Worm (Caenorhabditis elegans) whole organism, L3 larva: ENCODE results near the gene srx-14.
A peak's percentile ranks its signal among the peaks of the same experiment; 100 is the strongest.

Source experiments
- ZK546.5 ChIP-seq: sonication (generic microtip); optimal IDR thresholded peaks from 2 replicates; lab custom pipeline; 2017; ENCODE audit warnings: missing biosample characterization, missing genetic modification characterization
- aly-2 ChIP-seq: fragments of 150-350 bp; optimal IDR thresholded peaks from 2 replicates; lab custom pipeline; 2014; ENCODE audit warnings: missing biosample characterization, missing genetic modification characterization
- ama-1 ChIP-seq: fragments of 150-350 bp; optimal IDR thresholded peaks from 2 replicates; lab custom pipeline; 2018
- nhr-12 ChIP-seq: fragments of 150-350 bp; optimal IDR thresholded peaks from 2 replicates; lab custom pipeline; 2014; ENCODE audit warnings: missing biosample characterization, missing genetic modification characterization
- nhr-25 ChIP-seq: sonication (generic microtip); optimal IDR thresholded peaks from 2 replicates; lab custom pipeline; 2017; ENCODE audit warnings: missing biosample characterization, missing genetic modification characterization
- skn-1 ChIP-seq: fragments of 150-350 bp; optimal IDR thresholded peaks from 2 replicates; lab custom pipeline; 2014; ENCODE audit warnings: missing biosample characterization, missing genetic modification characterization
- snpc-4 ChIP-seq: fragments of 150-350 bp; optimal IDR thresholded peaks from 2 replicates; lab custom pipeline; 2014; ENCODE audit warnings: missing biosample characterization, missing genetic modification characterization

DNA sequence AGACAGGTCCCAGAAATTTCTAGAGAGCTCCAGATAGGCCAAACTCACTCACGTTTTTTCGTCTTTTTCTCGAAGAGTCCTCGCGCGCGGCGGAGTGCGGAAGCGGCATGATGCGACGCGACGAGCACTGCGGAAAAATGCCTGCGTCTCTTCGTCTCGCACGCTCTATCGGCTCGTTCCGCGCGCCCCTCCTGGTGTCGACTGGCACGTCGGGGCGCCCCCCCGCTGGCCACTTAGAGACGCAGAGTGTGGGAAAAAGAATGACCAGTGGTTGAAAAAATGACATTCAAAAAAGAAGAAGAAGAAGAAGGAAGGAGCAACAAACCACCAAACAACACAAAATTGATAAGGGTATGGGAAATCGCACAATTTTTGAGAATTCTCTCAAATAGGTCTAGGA lies 46.1 kb downstream of the srx-14 start, which contains the start of gene znf-782:
- TF ChIP-seq skn-1 (peak; percentile 1), snpc-4 (tag; lab: Kevin White, UChicago) (no peak), ama-1 (lab: Kevin White, UChicago) (no peak), nhr-12 (no peak), aly-2 (tag; lab: Kevin White, UChicago) (no peak), ZK546.5 (tag; lab: Kevin White, UChicago) (no peak), nhr-25 (tag; lab: Kevin White, UChicago) (no peak)
